Worm (Caenorhabditis elegans) whole organism, L3 larva: ENCODE results near the gene mrp-8.

Source experiments
- R02D3.7 ChIP-seq: fragments of 150-350 bp; optimal IDR thresholded peaks from 2 replicates; lab custom pipeline; 2014; ENCODE audit warnings: missing biosample characterization, missing genetic modification characterization
- ZK546.5 ChIP-seq: sonication (generic microtip); optimal IDR thresholded peaks from 2 replicates; lab custom pipeline; 2017; ENCODE audit warnings: missing biosample characterization, missing genetic modification characterization
- aly-2 ChIP-seq: fragments of 150-350 bp; optimal IDR thresholded peaks from 2 replicates; lab custom pipeline; 2014; ENCODE audit warnings: missing biosample characterization, missing genetic modification characterization
- ceh-82 ChIP-seq: fragments of 150-350 bp; optimal IDR thresholded peaks from 2 replicates; lab custom pipeline; 2014; ENCODE audit warnings: missing biosample characterization, missing genetic modification characterization
- ceh-9 ChIP-seq: sonication (generic microtip); optimal IDR thresholded peaks from 2 replicates; lab custom pipeline; 2018; ENCODE audit warnings: missing biosample characterization, missing genetic modification characterization
- egl-27 ChIP-seq: sonication (generic microtip); optimal IDR thresholded peaks from 4 replicates; lab custom pipeline; 2017; ENCODE audit warnings: missing biosample characterization, missing genetic modification reagents, missing genetic modification characterization
- egl-5 ChIP-seq: fragments of 150-350 bp; optimal IDR thresholded peaks from 2 replicates; lab custom pipeline; 2017; ENCODE audit warnings: missing biosample characterization, missing genetic modification reagents, missing genetic modification characterization, inconsistent platforms
- elt-1 ChIP-seq: fragments of 150-350 bp; optimal IDR thresholded peaks from 2 replicates; lab custom pipeline; 2014; ENCODE audit warnings: missing biosample characterization, missing genetic modification characterization
- elt-2 ChIP-seq: sonication (generic microtip); optimal IDR thresholded peaks from 2 replicates; lab custom pipeline; 2016; ENCODE audit warnings: missing genetic modification reagents, mild to moderate bottlenecking, missing genetic modification characterization, missing compliant biosample characterization
- elt-3 ChIP-seq, 3 experiments: fragments of 150-350 bp in 1 of 3; sonication (generic microtip) in 2 of 3; optimal IDR thresholded peaks; 2 replicates in 2 of 3; 4 replicates in 1 of 3; lab custom pipeline; 2014 to 2017; ENCODE audit warnings: missing biosample characterization in 3 of 3, missing genetic modification characterization in 3 of 3
- eor-1 ChIP-seq, 2 experiments: fragments of 150-350 bp; optimal IDR thresholded peaks; 2 replicates each; lab custom pipeline; 2014 to 2018; ENCODE audit warnings: missing biosample characterization in 2 of 2, missing genetic modification characterization in 2 of 2
- fkh-2 ChIP-seq: fragments of 150-350 bp; optimal IDR thresholded peaks from 2 replicates; lab custom pipeline; 2014; ENCODE audit warnings: missing biosample characterization, missing genetic modification reagents, missing genetic modification characterization
- fos-1 ChIP-seq: fragments of 150-350 bp; optimal IDR thresholded peaks from 2 replicates; lab custom pipeline; 2014; ENCODE audit warnings: missing biosample characterization, missing genetic modification characterization
- hmg-11 ChIP-seq: sonication (generic microtip); optimal IDR thresholded peaks from 2 replicates; lab custom pipeline; 2016; ENCODE audit warnings: missing genetic modification characterization, missing compliant biosample characterization
- lin-15B ChIP-seq: fragments of 150-350 bp; optimal IDR thresholded peaks from 2 replicates; lab custom pipeline; 2014; ENCODE audit warnings: missing biosample characterization, missing genetic modification characterization
- lin-39 ChIP-seq: fragments of 150-350 bp; optimal IDR thresholded peaks from 2 replicates; lab custom pipeline; 2018; ENCODE audit warnings: missing biosample characterization, missing genetic modification reagents, missing genetic modification characterization
- lsy-12 ChIP-seq: sonication (generic microtip); optimal IDR thresholded peaks from 2 replicates; lab custom pipeline; 2016; ENCODE audit warnings: mild to moderate bottlenecking, missing genetic modification characterization, missing compliant biosample characterization
- mdl-1 ChIP-seq: fragments of 150-350 bp; optimal IDR thresholded peaks from 2 replicates; lab custom pipeline; 2014; ENCODE audit warnings: missing biosample characterization, missing genetic modification characterization
- mml-1 ChIP-seq: fragments of 150-350 bp; sonication (generic microtip); optimal IDR thresholded peaks from 3 replicates; lab custom pipeline; 2014; ENCODE audit warnings: missing biosample characterization, missing genetic modification characterization
- nfya-1 ChIP-seq: sonication (generic microtip); optimal IDR thresholded peaks from 2 replicates; lab custom pipeline; 2017; ENCODE audit warnings: missing genetic modification characterization, mild to moderate bottlenecking, missing compliant biosample characterization, antibody characterized with exemption, moderate library complexity; ENCODE audit not compliant: insufficient read depth
- nhr-11 ChIP-seq: fragments of 150-350 bp; optimal IDR thresholded peaks from 2 replicates; lab custom pipeline; 2014; ENCODE audit warnings: missing biosample characterization, missing genetic modification characterization
- nhr-12 ChIP-seq: fragments of 150-350 bp; optimal IDR thresholded peaks from 2 replicates; lab custom pipeline; 2014; ENCODE audit warnings: missing biosample characterization, missing genetic modification characterization
- nhr-237 ChIP-seq: fragments of 150-350 bp; optimal IDR thresholded peaks from 2 replicates; lab custom pipeline; 2014; ENCODE audit warnings: missing biosample characterization, missing genetic modification characterization
- nhr-25 ChIP-seq: sonication (generic microtip); optimal IDR thresholded peaks from 2 replicates; lab custom pipeline; 2017; ENCODE audit warnings: missing biosample characterization, missing genetic modification characterization
- nhr-28 ChIP-seq: fragments of 150-350 bp; optimal IDR thresholded peaks from 2 replicates; lab custom pipeline; 2014; ENCODE audit warnings: missing biosample characterization, missing genetic modification characterization
- nhr-43 ChIP-seq: sonication (generic microtip); optimal IDR thresholded peaks from 2 replicates; lab custom pipeline; 2016; ENCODE audit warnings: mild to moderate bottlenecking, missing genetic modification characterization, missing compliant biosample characterization; ENCODE audit not compliant: poor library complexity, severe bottlenecking
- nhr-76 ChIP-seq: fragments of 150-350 bp; sonication (generic microtip); optimal IDR thresholded peaks from 5 replicates; lab custom pipeline; 2014; ENCODE audit warnings: missing biosample characterization, missing genetic modification characterization
- pha-4 ChIP-seq: fragments of 150-350 bp; optimal IDR thresholded peaks from 2 replicates; lab custom pipeline; 2014; ENCODE audit warnings: missing biosample characterization, missing genetic modification reagents, missing genetic modification characterization
- pqm-1 ChIP-seq: fragments of 150-350 bp; optimal IDR thresholded peaks from 2 replicates; lab custom pipeline; 2017; ENCODE audit warnings: missing biosample characterization, missing genetic modification characterization, inconsistent platforms
- sea-2 ChIP-seq: fragments of 150-350 bp; sonication (generic microtip); optimal IDR thresholded peaks from 4 replicates; lab custom pipeline; 2014; ENCODE audit warnings: missing biosample characterization, missing genetic modification reagents, missing genetic modification characterization
- tbx-2 ChIP-seq: sonication (generic microtip); optimal IDR thresholded peaks from 2 replicates; lab custom pipeline; 2016; ENCODE audit warnings: mild to moderate bottlenecking, missing genetic modification characterization, missing compliant biosample characterization
- unc-39 ChIP-seq: sonication (generic microtip); optimal IDR thresholded peaks from 4 replicates; lab custom pipeline; 2017; ENCODE audit warnings: missing biosample characterization, missing genetic modification characterization
- unc-62 ChIP-seq: fragments of 150-350 bp; sonication (generic microtip); optimal IDR thresholded peaks from 4 replicates; lab custom pipeline; 2014; ENCODE audit warnings: missing biosample characterization, missing genetic modification reagents, missing genetic modification characterization

mrp-8 gene

ce11 chrIII:12299259-12299658, 3.7 kb downstream of the mrp-8 start:
- no peak for TF ChIP-seq nfya-1 (tag; lab: Kevin White, UChicago)
- no peak for TF ChIP-seq aly-2 (tag; lab: Kevin White, UChicago)
- TF ChIP-seq egl-5: no peak
- TF ChIP-seq nhr-76 (tag; lab: Kevin White, UChicago): no peak
- TF ChIP-seq lsy-12 (tag; lab: Kevin White, UChicago): no peak
- no peak for TF ChIP-seq mml-1 (tag; lab: Kevin White, UChicago)
- TF ChIP-seq pqm-1 (tag; lab: Kevin White, UChicago): no peak
- TF ChIP-seq nhr-43 (tag; lab: Kevin White, UChicago): no peak
- TF ChIP-seq lin-15B: no peak
- TF ChIP-seq lin-39: no peak
- TF ChIP-seq nhr-28 (tag; lab: Kevin White, UChicago): no peak
- TF ChIP-seq egl-27: no peak
- no peak for TF ChIP-seq nhr-12

- TF ChIP-seq lsy-12 (tag; lab: Kevin White, UChicago) (no peak), pha-4 (no peak), hmg-11 (tag; lab: Kevin White, UChicago) (no peak), nhr-28 (tag; lab: Kevin White, UChicago) (no peak), unc-62 (GFP tag; lab: Kevin White, UChicago) (no peak), pqm-1 (tag; lab: Kevin White, UChicago) (no peak), nhr-25 (tag; lab: Kevin White, UChicago) (no peak), egl-5 (no peak), nhr-11 (tag; lab: Kevin White, UChicago) (no peak), mdl-1 (no peak), eor-1 (tag; optimal IDR thresholded peaks at IDR 0.05; lab: Kevin White, UChicago) (no peak), nhr-237 (tag; lab: Kevin White, UChicago) (no peak), elt-2 (no peak), lin-39 (no peak), elt-1 (tag; lab: Kevin White, UChicago) (no peak), ZK546.5 (tag; lab: Kevin White, UChicago) (no peak), ceh-9 (tag; lab: Kevin White, UChicago) (no peak)
Observed at ce11 chrIII:12297303-12297702, 5.7 kb downstream of the mrp-8 start.

ce11 chrIII:12292465-12292864, 10.5 kb downstream of the mrp-8 start:
- TF ChIP-seq ceh-9 (tag; lab: Kevin White, UChicago) (no peak), egl-27 (no peak), nfya-1 (tag; lab: Kevin White, UChicago) (no peak), elt-3 (tag; optimal IDR thresholded peaks at IDR 0.05; lab: Kevin White, UChicago) (no peak), ceh-82 (tag; lab: Kevin White, UChicago) (no peak), hmg-11 (tag; lab: Kevin White, UChicago) (no peak)
- TF ChIP-seq, all 47 proteins: peak for 0

- TF ChIP-seq lin-39: no peak
- no peak for TF ChIP-seq pqm-1 (tag; lab: Kevin White, UChicago)
- TF ChIP-seq unc-39 (tag; lab: Kevin White, UChicago): no peak
- no peak for TF ChIP-seq elt-1 (tag; lab: Kevin White, UChicago)
- TF ChIP-seq sea-2: no peak
- no peak for TF ChIP-seq tbx-2 (tag; lab: Kevin White, UChicago)
- no peak for TF ChIP-seq fkh-2 (tag; lab: Kevin White, UChicago)
- TF ChIP-seq fos-1 (tag; lab: Kevin White, UChicago): no peak
- TF ChIP-seq mdl-1: no peak
Observed at ce11 chrIII:12284157-12284556, 18.8 kb downstream of the mrp-8 start.

ce11 chrIII:12278766-12279165, 24.2 kb downstream of the mrp-8 start:
- TF ChIP-seq nhr-43 (tag; lab: Kevin White, UChicago): no peak
- peak; percentile 80 for TF ChIP-seq R02D3.7
